Worm (Caenorhabditis elegans): ENCODE measurements around the gene ZK813.2.

- TF ChIP-seq dao-5 (tag; optimal IDR thresholded peaks at IDR 0.05) (no peak), W03F9.2 (tag; optimal IDR thresholded peaks at IDR 0.05) (no peak), him-1 (tag; optimal IDR thresholded peaks at IDR 0.05) (no peak)
Measured at ce11 chrX:3470307-3470706, 26.7 kb downstream of the ZK813.2 start.
